Fruit fly (Drosophila melanogaster): Measurements from ENCODE around the gene RhoBTB.

RhoBTB gene

DNA sequence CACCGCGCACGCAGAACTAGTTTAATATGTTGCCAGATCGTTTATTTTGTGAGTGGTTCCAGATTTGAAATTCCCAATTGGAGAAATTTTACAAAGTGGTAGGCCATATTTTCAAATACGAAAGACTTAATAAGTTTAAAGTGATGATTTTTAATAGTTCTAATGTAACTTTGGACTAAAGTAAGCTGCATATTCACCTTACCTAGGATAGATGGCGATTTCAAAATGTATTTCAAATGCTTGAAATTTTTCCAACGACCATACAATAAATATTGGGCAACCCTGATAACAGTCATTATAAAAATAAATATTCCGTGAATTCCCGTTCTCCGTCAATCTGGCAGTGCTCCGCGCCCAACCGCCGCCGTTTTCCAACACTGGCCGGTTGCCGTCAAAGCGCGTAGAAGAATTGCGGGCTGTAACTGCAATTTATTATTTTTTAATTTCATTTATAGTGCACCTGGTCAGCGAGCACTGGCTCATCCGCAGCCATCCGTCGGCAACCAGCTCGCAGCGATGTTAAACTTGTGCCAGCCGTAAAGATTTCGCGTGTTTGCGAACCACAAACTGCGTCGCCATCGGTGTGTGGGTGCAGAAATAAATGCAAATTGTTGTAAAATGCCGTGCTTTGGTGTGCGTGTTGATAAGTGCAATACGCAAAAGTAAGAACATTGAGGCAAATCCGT, at the start of gene RhoBTB, which contains the start of gene Ide:
Gene RhoBTB, plus strand, starts transcription at position 365 of the 686 bp plus-strand sequence.
Gene Ide, minus strand, starts transcription at position 19 of the 686 bp plus-strand sequence.
- peak; percentile 45 for TF ChIP-seq CG17801 (GFP tag; optimal IDR thresholded peaks at IDR 0.05; ENCODE audit: partially characterized antibody)

DNA sequence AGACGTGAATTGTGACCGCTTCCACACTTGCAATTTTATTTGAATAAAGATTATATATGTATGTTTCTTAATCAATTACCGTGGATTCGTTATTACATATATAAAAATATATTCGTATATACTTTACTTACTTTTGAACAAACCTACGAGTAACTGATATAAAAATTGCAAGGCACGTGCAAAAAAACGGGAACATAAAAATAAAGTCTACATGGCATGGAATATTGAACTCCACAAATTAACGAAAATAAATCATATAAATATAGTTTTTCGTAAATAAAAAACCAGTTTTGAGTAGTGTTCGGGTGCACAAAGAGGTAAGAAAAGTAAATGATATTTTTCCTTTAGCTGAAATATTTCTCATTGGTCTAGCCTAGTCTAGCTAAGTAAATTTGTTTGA, 33.7 kb upstream of the RhoBTB start, which contains the start of gene Spn77Bc:
Gene Spn77Bc, plus strand, starts transcription at position 301 of the 400 bp plus-strand sequence.
- no peak for TF ChIP-seq CG17801 (GFP tag; optimal IDR thresholded peaks at IDR 0.05; ENCODE audit: partially characterized antibody)

DNA sequence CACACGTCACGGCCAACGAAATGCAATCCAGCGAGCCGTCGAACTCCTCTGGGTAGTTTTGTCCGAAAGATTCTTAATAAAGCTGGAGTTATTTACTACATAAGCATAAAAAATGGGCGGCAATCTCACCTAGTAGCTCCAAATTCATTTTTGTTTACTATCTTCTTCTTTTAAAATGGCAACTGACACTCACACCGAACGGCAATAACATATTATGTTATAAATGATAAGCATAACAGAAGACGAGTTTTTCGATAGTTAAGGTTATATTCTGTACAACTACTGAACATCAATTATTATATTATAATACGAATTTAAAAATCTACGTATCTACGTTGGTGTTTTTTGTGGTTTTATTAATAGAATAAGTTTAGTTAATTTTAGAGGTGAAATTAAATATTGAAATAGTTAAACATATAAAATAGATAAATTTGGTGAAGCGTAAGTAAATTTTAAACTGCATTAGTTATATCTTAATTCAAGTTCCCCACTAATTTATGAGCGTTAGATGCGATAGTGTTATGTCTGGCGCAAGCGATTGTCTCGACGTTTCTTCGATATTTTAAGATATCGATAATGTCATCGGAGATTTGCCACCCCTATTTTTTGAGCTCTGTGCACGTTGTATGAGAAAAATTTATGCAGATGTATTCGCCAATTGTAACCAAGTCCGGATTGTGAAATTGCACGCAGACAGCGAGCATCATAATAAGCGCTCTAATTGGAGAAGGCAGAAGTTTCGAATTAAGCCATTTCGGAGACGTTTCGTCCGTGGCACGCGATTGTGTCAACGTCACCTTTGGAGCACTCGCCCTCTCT, 28.1 kb upstream of the RhoBTB start, which contains the start of the genes Rbbp5 and eRF1:
Gene Rbbp5, minus strand, starts transcription at position 181 of the 819 bp plus-strand sequence.
Gene eRF1, plus strand, starts transcription at position 594 of the 819 bp plus-strand sequence.
- peak; percentile 78 for TF ChIP-seq CG17801 (GFP tag; optimal IDR thresholded peaks at IDR 0.05; ENCODE audit: partially characterized antibody)

DNA sequence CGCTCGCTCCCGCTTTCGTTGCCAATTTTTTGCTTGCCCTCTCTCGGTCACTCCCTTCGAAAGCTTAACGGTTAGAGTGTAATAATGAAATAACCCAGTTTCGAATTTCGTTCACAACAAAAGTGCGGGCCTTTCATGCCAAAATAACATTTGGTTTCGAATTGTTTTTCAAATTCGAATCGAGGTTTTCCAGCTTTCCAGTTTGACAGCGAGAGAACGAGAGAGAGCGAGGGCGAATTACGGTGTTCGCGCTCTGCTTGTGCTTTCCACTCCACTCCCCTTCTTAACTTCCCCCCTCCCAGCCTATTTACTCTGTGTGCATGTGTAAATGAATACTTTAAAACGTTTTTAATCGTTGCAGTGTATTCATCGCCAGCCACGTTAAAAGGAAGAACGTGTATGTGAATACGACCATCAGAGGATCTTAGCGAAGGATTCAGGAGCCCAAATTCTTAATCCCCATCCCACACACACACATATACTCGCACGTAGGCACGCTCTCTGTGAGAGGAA, 27.4 kb upstream of the RhoBTB start:
- TF ChIP-seq CG17801 (GFP tag; optimal IDR thresholded peaks at IDR 0.05; ENCODE audit: partially characterized antibody): no peak

DNA sequence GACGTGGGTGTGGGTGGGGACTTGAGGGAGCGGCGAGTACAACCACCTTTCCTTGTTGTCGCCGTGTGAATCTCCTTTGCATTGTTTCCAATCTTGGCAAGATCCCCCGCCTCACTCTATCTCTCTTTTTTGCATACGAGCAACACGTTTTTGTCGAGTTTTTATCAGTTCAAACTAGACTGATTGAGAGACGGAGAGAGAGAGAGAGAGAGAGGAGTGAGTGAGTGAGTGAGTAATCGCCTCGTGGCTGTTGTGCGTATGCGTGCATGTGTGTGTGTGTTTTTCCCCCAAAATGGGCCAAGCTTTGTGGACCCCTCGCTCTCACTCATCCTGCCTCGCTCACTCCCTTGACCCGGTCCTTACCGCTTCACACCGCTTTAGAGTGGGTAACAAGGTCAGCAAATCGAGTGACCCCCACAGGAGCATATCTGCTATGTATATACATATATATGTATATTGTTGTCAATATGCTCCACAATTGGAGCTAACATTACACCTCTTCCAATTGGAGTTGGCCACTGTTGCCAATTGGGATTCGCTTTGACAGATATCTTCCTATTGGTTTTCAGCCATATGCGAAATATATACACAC, 26.6 kb upstream of the RhoBTB start:
- no peak for TF ChIP-seq CG17801 (GFP tag; optimal IDR thresholded peaks at IDR 0.05; ENCODE audit: partially characterized antibody)

DNA sequence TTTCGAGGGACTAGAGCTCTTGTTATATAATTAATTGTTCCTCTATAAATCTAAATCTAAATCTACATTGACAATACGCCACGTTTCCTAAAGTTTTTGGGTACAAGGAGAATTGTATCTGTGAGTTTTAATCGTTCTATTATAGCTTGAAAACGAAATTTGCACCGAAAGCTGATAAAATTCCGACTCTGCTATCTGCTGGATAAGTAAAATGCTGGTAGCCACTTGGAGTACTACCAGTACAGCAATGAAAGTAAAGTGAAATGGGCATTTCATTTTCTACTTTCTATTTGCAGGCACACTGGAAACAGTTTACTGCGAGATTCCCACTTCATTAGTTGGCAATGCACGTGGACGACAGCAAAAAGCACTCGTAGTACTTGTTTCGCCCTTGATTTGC, 22.9 kb upstream of the RhoBTB start, which contains the start of gene CG5618:
Gene CG5618, plus strand, starts transcription at position 301 of the 400 bp plus-strand sequence.
- TF ChIP-seq CG17801 (GFP tag; optimal IDR thresholded peaks at IDR 0.05; ENCODE audit: partially characterized antibody): no peak

DNA sequence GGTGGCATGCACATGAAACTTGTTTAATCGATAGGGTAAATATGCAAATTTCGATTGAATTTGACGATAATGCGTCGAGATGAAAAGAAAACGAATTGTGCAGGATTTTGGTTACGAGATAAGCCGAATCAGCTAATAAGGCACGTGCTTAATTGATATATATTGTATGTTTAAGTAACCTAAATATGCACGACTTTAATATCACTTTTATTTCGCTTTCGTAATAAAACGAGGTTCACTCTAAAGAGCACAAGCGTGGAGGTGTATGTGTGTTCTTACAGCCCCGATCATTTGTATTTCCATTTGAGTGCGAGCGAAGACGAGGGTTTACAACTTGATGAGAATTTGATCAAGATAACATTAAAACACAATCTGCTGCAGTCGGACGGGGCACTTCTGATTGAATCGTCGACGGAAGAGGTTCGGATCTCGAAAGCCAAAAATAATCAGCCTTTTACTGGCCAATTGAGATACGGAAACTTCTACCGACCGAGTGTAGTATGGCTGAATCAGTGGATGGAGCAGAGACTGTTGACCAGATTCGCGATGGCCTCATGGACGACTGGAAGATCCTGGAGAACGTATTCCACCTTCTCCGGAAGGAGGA, 22.2 kb upstream of the RhoBTB start:
- no peak for TF ChIP-seq CG17801 (GFP tag; optimal IDR thresholded peaks at IDR 0.05; ENCODE audit: partially characterized antibody)

DNA sequence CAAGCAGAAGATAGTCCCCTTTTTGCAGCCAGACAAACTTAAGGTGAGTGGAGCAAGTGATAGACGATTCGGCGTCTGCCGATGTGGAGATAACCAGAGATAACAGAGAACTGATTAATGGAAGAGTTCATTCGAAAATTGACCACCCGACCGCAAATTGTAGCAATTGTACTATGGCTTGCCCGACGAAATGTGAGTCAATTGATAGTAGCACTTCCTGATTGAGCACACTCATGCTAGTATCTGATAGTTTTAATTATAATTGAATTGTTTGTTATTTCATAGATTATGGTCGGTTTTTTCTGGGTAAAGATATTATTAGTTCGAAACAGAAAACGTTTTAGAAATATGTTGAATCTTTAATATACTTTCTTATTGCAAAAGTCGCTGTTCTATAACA, 21.7 kb upstream of the RhoBTB start:
- TF ChIP-seq CG17801 (GFP tag; optimal IDR thresholded peaks at IDR 0.05; ENCODE audit: partially characterized antibody): no peak

DNA sequence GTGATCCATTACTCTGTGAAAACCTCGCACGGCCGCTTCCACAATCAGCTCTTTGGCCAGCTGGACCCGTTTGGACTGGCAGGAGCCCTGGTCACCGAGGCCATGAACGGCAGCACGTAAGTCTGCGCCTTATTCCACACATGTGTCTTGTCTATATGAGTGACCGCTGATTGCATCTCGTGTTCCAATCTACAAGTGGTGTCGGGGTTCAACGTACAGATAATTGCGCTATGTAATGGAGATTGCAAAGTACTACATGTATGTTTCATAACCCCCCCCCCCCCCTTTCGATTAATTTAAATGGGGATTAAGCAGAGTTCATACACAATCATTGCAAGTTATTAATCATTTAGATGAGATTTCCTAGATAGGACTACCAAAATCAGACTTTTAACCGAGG, 21.2 kb upstream of the RhoBTB start:
- TF ChIP-seq CG17801 (GFP tag; optimal IDR thresholded peaks at IDR 0.05; ENCODE audit: partially characterized antibody): no peak

DNA sequence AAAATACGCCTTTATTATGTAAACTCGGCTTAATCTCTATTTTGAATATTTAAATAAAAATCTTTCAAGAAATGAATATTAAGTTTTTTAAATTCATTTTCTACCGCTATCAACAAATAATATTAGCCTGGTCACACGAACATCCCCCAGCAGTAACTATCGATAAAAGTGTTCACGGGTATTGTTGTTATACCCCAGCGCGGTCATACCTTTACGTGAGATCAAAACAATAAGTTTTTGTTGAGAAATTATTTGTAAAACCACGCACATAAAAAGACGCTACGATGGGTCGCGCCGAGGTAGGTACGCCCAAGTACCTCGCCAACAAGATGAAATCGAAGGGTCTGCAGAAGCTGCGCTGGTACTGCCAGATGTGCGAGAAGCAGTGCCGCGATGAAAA, 19.4 kb upstream of the RhoBTB start, which contains the start of gene kin17:
Gene kin17, plus strand, starts transcription at position 195 of the 400 bp plus-strand sequence.
- TF ChIP-seq CG17801 (GFP tag; optimal IDR thresholded peaks at IDR 0.05; ENCODE audit: partially characterized antibody): no peak

DNA sequence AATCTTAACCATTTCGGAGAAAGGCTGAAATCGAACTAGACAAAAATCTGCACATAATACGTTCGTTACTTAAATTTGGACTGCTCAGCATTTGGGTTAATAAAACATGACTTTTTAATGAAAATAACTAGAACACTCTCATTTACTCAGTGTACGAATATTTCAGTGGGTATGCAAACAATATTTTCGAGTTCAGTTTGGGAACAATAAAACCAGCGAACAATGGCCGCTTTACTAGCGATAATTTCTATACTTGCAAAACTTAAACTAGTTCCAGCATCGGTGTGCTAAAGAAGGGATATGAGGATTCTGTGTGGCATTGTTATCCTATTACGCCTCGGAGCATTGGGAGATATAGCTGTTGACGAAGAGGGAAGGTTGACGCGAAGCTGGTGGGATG, 17.8 kb upstream of the RhoBTB start, which contains the start of gene CG5665:
Gene CG5665, plus strand, starts transcription at position 301 of the 400 bp plus-strand sequence.
- TF ChIP-seq CG17801 (GFP tag; optimal IDR thresholded peaks at IDR 0.05; ENCODE audit: partially characterized antibody): no peak

DNA sequence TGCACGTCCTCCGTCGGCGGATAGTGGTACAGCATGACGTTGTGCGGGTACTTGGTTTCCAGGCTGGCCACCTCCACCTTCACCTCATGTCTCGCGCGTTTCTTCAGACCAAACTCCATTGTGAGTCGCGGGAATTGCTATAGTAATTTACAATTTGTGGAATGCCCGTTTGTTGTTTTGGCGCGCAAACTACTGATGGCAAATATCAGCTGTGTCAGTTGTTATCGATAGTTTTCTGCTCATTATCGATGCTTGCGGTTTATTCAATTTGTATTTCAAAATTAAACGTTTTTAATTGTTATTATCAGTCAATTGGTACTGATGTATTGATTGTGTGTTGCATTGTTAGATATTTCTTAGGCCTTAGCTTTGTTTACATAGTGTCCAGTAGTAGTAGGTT, 14.7 kb upstream of the RhoBTB start, which contains the start of gene Prim2:
Gene Prim2, minus strand, starts transcription at position 197 of the 400 bp plus-strand sequence.
- TF ChIP-seq CG17801 (GFP tag; optimal IDR thresholded peaks at IDR 0.05; ENCODE audit: partially characterized antibody): no peak

DNA sequence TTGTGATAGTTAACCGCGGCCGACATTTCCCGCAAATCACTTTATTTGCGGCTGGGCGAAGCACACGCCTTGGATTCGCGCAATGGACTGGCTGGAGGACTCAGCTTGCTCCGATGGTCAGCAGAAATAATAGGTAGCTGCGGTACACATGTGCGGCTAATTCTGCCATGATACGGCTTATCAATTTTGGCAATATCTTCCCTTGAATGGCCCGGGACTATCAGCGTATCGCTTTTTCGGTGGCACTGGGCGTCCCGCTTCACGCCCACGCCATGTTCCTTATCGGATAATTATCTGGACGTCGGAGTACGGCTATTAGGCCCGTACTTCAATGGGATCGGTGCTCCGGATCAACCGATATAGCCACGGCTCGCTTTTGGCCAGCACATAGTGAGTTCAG, 10.0 kb upstream of the RhoBTB start:
- TF ChIP-seq CG17801 (GFP tag; optimal IDR thresholded peaks at IDR 0.05; ENCODE audit: partially characterized antibody): no peak

DNA sequence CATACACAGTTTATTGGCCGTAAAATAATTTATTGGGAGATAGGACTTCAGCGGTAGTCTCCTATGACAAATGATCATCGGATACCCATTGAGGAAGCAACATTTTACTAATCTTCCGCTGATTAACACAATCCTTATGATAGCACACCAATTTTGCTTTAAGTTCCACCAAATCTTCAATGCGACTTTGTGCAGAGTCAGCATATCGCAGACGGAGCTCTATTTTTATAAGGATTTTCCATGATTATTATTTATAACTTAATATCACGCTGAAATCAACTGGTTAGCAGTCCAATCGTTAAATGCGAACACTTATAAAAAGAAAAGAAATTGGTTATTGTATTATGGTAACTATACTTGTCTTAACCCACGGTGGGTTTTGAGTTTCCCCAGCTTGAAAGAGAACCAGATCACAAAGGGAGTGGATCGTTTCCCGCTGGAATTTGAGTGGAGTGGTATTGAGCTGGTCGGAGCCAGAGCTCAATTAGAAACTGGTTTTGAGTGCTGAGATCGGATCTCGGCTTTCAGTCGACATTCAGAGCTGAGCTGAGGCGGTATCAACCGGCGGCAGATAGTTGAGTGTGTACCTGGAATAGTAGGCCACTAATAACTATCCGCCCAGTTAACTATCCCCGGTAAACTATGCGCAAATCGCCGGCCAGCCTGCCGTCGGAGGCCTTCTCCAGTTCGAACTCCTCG, 9.2 kb upstream of the RhoBTB start, which contains the start of the genes Toll-9 and in:
Gene Toll-9, minus strand, starts transcription at position 51 of the 699 bp plus-strand sequence.
Gene in, plus strand, starts transcription at position 525 of the 699 bp plus-strand sequence.
- TF ChIP-seq CG17801 (GFP tag; optimal IDR thresholded peaks at IDR 0.05; ENCODE audit: partially characterized antibody): no peak

All from ovary, adult (tissue).